Fruit fly (Drosophila melanogaster): ENCODE data around the gene ND-B14.5A.

ND-B14.5A gene

DNA sequence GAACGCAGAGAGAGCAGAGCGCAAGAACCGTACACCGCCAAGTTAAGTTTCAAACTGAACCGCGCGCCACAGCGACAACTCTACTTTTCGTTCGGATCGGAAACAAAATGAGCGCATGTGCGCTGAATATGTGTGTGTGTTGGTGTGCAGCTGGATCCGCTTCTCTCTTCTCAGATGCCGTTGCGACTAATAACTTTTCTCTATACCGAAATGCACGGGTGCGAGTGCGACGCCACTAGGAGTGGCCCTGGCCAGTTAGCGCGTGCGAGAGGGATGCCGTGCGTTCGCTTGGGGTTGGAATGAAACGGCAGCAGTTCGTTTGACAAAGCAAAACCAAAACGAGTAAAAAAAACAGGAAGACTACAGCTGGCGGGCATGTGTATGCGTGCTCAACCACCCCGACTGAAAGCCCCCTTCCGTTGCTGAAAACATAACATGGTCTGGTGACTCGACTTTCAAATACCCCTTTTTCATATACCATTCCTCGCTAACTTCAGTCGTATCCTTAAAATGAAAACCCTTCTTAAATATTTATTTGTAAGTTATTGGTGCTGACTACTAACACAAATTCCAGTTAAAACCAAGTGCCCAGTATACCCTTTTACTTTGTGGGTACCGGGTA, 35.4 kb upstream of the ND-B14.5A start (continued):
- TF ChIP-seq Camta (GFP tag; optimal IDR thresholded peaks at IDR 0.05): peak; percentile 100
- peak; percentile 100 for TF ChIP-seq CG12299 (tag; optimal IDR thresholded peaks at IDR 0.05)
- peak; percentile 100 for TF ChIP-seq cas (GFP tag; IDR thresholded peaks at IDR 0.05)
- TF ChIP-seq sc (optimal IDR thresholded peaks at IDR 0.05): no peak
- TF ChIP-seq sc (GFP tag; optimal IDR thresholded peaks at IDR 0.05): peak; percentile 100
- TF ChIP-seq dimm (GFP tag; IDR thresholded peaks at IDR 0.05): peak; percentile 100
- TF ChIP-seq HmgZ (tag; optimal IDR thresholded peaks at IDR 0.05): peak; percentile 100
- peak; percentile 18 for TF ChIP-seq zf30C (GFP tag; optimal IDR thresholded peaks at IDR 0.05)
- peak; percentile 99 for TF ChIP-seq luna (GFP tag; optimal IDR thresholded peaks at IDR 0.05)
- TF ChIP-seq Tbp (GFP tag; optimal IDR thresholded peaks at IDR 0.05): no peak
- TF ChIP-seq CG32767 (GFP tag; IDR thresholded peaks at IDR 0.05): peak; percentile 100
- TF ChIP-seq CG13296 (GFP tag; optimal IDR thresholded peaks at IDR 0.05): peak; percentile 100
- TF ChIP-seq CG4424 (GFP tag; optimal IDR thresholded peaks at IDR 0.05): peak; percentile 100
- TF ChIP-seq bigmax (GFP tag; optimal IDR thresholded peaks at IDR 0.05): peak; percentile 90
- peak; percentile 100 for TF ChIP-seq CG11085 (GFP tag; IDR thresholded peaks at IDR 0.05)
- TF ChIP-seq ken (GFP tag; IDR thresholded peaks at IDR 0.05): peak; percentile 100
- no peak for TF ChIP-seq mld (GFP tag; IDR thresholded peaks at IDR 0.05; ENCODE audit: partially characterized antibody)
- peak; percentile 94 for TF ChIP-seq ftz-f1 (GFP tag; optimal IDR thresholded peaks at IDR 0.05)
- peak; percentile 99 for TF ChIP-seq Meics (GFP tag; optimal IDR thresholded peaks at IDR 0.05)
- peak; percentile 97 for TF ChIP-seq CG8281 (tag; optimal IDR thresholded peaks at IDR 0.05)
- peak; percentile 99 for TF ChIP-seq Hey (tag; optimal IDR thresholded peaks at IDR 0.05)
- TF ChIP-seq CG14667 (GFP tag; IDR thresholded peaks at IDR 0.05): peak; percentile 100
- TF ChIP-seq Aef1 (GFP tag; IDR thresholded peaks at IDR 0.05): peak; percentile 100
- peak; percentile 100 for TF ChIP-seq al (GFP tag; IDR thresholded peaks at IDR 0.05)
- TF ChIP-seq hkb (optimal IDR thresholded peaks at IDR 0.05): no peak
- peak; percentile 100 for TF ChIP-seq hkb (GFP tag; IDR thresholded peaks at IDR 0.05)
- TF ChIP-seq CG7556 (GFP tag; optimal IDR thresholded peaks at IDR 0.05): peak; percentile 98
- TF ChIP-seq CG17385 (GFP tag; optimal IDR thresholded peaks at IDR 0.05): peak; percentile 100
- TF ChIP-seq CG30403 (GFP tag; optimal IDR thresholded peaks at IDR 0.05): peak; percentile 100
- TF ChIP-seq Stat92E (GFP tag; optimal IDR thresholded peaks at IDR 0.05): peak in 1 of 3 experiments; percentile 99
- TF ChIP-seq CG6272 (GFP tag; IDR thresholded peaks at IDR 0.05): peak; percentile 100
- peak; percentile 100 for TF ChIP-seq CG11247 (GFP tag; IDR thresholded peaks at IDR 0.05)
- TF ChIP-seq CoRest (tag; optimal IDR thresholded peaks at IDR 0.05): peak; percentile 100
- peak; percentile 100 for TF ChIP-seq CG30431 (GFP tag; optimal IDR thresholded peaks at IDR 0.05)
- TF ChIP-seq disco-r (GFP tag; optimal IDR thresholded peaks at IDR 0.05): peak; percentile 100
- TF ChIP-seq lab (GFP tag; optimal IDR thresholded peaks at IDR 0.05): peak; percentile 100
- peak; percentile 100 for TF ChIP-seq CG12942 (GFP tag; optimal IDR thresholded peaks at IDR 0.05)
- TF ChIP-seq CG14860 (GFP tag; IDR thresholded peaks at IDR 0.05; ENCODE audit: partially characterized antibody): no peak
- peak; percentile 29 for TF ChIP-seq yki (optimal IDR thresholded peaks at IDR 0.05)
- TF ChIP-seq sens (GFP tag): peak; percentile 100
- TF ChIP-seq Oaz (GFP tag; IDR thresholded peaks at IDR 0.05): peak; percentile 100
- peak; percentile 98 for TF ChIP-seq CG1832 (GFP tag; optimal IDR thresholded peaks at IDR 0.05)
- peak; percentile 99 for TF ChIP-seq ewg (GFP tag; optimal IDR thresholded peaks at IDR 0.05)
- TF ChIP-seq hbn (GFP tag; IDR thresholded peaks at IDR 0.05; ENCODE audit: partially characterized antibody): no peak
- TF ChIP-seq dmrt11E (tag; optimal IDR thresholded peaks at IDR 0.05): peak; percentile 100
- TF ChIP-seq Dbx (GFP tag; IDR thresholded peaks at IDR 0.05): peak; percentile 100
- no peak for TF ChIP-seq CG7963 (GFP tag; IDR thresholded peaks at IDR 0.05; ENCODE audit: partially characterized antibody)
- TF ChIP-seq Hmx (GFP tag; optimal IDR thresholded peaks at IDR 0.05): peak; percentile 98
- peak; percentile 100 for TF ChIP-seq Hsf (GFP tag; optimal IDR thresholded peaks at IDR 0.05)
- TF ChIP-seq CG13775 (GFP tag; optimal IDR thresholded peaks at IDR 0.05): peak; percentile 100
- TF ChIP-seq Sin3A (optimal IDR thresholded peaks at IDR 0.05): no peak
